Worm (Caenorhabditis elegans) whole organism, L4 larva: ENCODE data around the gene B0244.5.

ENCODE experiments used
- D1046.2 ChIP-seq: fragments of 200-800 bp; sonication (Bioruptor generic); IDR thresholded peaks from 2 replicates; pipeline ENCODE4 v1.3.6; 2022; ENCODE audit warnings: missing genetic modification characterization, missing compliant biosample characterization
- F26F4.8 ChIP-seq: fragments of 200-800 bp; sonication (Bioruptor generic); conservative IDR thresholded peaks from 2 replicates; pipeline ENCODE4 v1.3.6; 2022; ENCODE audit warnings: missing genetic modification characterization, missing compliant biosample characterization
- F49E8.2 ChIP-seq: sonication (generic microtip); optimal IDR thresholded peaks from 2 replicates; lab custom pipeline; 2016; ENCODE audit warnings: missing compliant biosample characterization, mild to moderate bottlenecking, missing genetic modification characterization, borderline replicate concordance
- R02D3.7 ChIP-seq: fragments of 150-350 bp; sonication (generic microtip); optimal IDR thresholded peaks from 3 replicates; lab custom pipeline; 2014; ENCODE audit warnings: missing biosample characterization, missing genetic modification characterization
- T20F7.1 ChIP-seq: fragments of 200-800 bp; sonication (Bioruptor generic); optimal IDR thresholded peaks from 2 replicates; lab custom pipeline; 2018; ENCODE audit warnings: mild to moderate bottlenecking, missing genetic modification characterization, missing compliant biosample characterization
- T26A8.4 ChIP-seq: fragments of 200-800 bp; sonication (Bioruptor generic); IDR thresholded peaks from 2 replicates; pipeline ENCODE4 v1.3.6; 2022; ENCODE audit warnings: missing genetic modification characterization, missing compliant biosample characterization
- Y105C5A.15 ChIP-seq: fragments of 200-800 bp; sonication (Bioruptor generic); IDR thresholded peaks from 2 replicates; pipeline ENCODE4 v1.3.6; 2022; ENCODE audit warnings: missing genetic modification characterization, missing compliant biosample characterization
- Y48G9A.11 ChIP-seq: fragments of 200-800 bp; sonication (Bioruptor generic); IDR thresholded peaks from 2 replicates; pipeline ENCODE4 v1.3.6; 2022; ENCODE audit warnings: missing genetic modification reagents, missing genetic modification characterization, missing compliant biosample characterization
- Y5F2A.4 ChIP-seq: fragments of 200-800 bp; sonication (Bioruptor generic); optimal IDR thresholded peaks from 2 replicates; lab custom pipeline; 2018; ENCODE audit warnings: mild to moderate bottlenecking, missing genetic modification characterization, missing compliant biosample characterization
- Y75B8A.6 ChIP-seq: fragments of 200-800 bp; sonication (Bioruptor generic); IDR thresholded peaks from 2 replicates; pipeline ENCODE4 v1.3.6; 2022; ENCODE audit warnings: missing genetic modification reagents, missing genetic modification characterization, missing compliant biosample characterization
- ZK337.2 ChIP-seq: fragments of 200-800 bp; sonication (Bioruptor generic); IDR thresholded peaks from 2 replicates; pipeline ENCODE4 v1.3.6; 2022; ENCODE audit warnings: missing genetic modification reagents, missing genetic modification characterization, missing compliant biosample characterization
- aha-1 ChIP-seq: fragments of 150-350 bp; peaks from one replicate; lab custom pipeline; 2014; ENCODE audit warnings: missing biosample characterization, missing genetic modification characterization
- ceh-20 ChIP-seq: fragments of 200-800 bp; sonication (Bioruptor generic); IDR thresholded peaks from 2 replicates; pipeline ENCODE4 v1.3.6; 2022; ENCODE audit warnings: missing genetic modification reagents, missing genetic modification characterization, missing compliant biosample characterization
- ceh-28 ChIP-seq: fragments of 150-350 bp; optimal IDR thresholded peaks from 2 replicates; lab custom pipeline; 2014; ENCODE audit warnings: missing biosample characterization, missing genetic modification reagents, missing genetic modification characterization
- ceh-32 ChIP-seq: sonication (generic microtip); optimal IDR thresholded peaks from 2 replicates; lab custom pipeline; 2016; ENCODE audit warnings: mild to moderate bottlenecking, missing genetic modification characterization, missing compliant biosample characterization; ENCODE audit not compliant: poor library complexity
- ceh-44 ChIP-seq: fragments of 200-800 bp; sonication (Bioruptor generic); IDR thresholded peaks from 2 replicates; pipeline ENCODE4 v1.3.6; 2022; ENCODE audit warnings: missing genetic modification reagents, missing genetic modification characterization, missing compliant biosample characterization
- ceh-62 ChIP-seq: sonication (generic microtip); optimal IDR thresholded peaks from 2 replicates; lab custom pipeline; 2017; ENCODE audit warnings: missing biosample characterization, missing genetic modification characterization
- daf-16 ChIP-seq, 3 experiments: sonication (generic microtip); optimal IDR thresholded peaks; 2 replicates each; lab custom pipeline; 2016 to 2017; ENCODE audit warnings: missing genetic modification characterization in 3 of 3, missing genetic modification reagents in 3 of 3, mild to moderate bottlenecking in 2 of 3, missing compliant biosample characterization in 2 of 3, missing biosample characterization in 1 of 3, moderate library complexity in 1 of 3
- daf-19 ChIP-seq: fragments of 200-800 bp; sonication (Bioruptor generic); conservative IDR thresholded peaks from 2 replicates; pipeline ENCODE4 v1.3.6; 2022; ENCODE audit warnings: missing genetic modification characterization, missing compliant biosample characterization
- dmd-6 ChIP-seq: fragments of 200-800 bp; sonication (Bioruptor generic); IDR thresholded peaks from 2 replicates; pipeline ENCODE4 v1.3.6; 2022; ENCODE audit warnings: missing genetic modification reagents, missing genetic modification characterization, missing compliant biosample characterization
- dmd-8 ChIP-seq: fragments of 200-800 bp; sonication (Bioruptor generic); IDR thresholded peaks from 2 replicates; pipeline ENCODE4 v1.3.6; 2022; ENCODE audit warnings: missing genetic modification characterization, missing compliant biosample characterization
- dpl-1 ChIP-seq: fragments of 150-350 bp; optimal IDR thresholded peaks from 2 replicates; lab custom pipeline; 2014; ENCODE audit warnings: missing biosample characterization, missing genetic modification reagents, missing genetic modification characterization
- duxl-1 ChIP-seq: sonication (generic microtip); optimal IDR thresholded peaks from 2 replicates; lab custom pipeline; 2016; ENCODE audit warnings: mild to moderate bottlenecking, missing genetic modification characterization, moderate library complexity, missing compliant biosample characterization; ENCODE audit not compliant: poor library complexity
- egl-43 ChIP-seq: fragments of 200-800 bp; sonication (Bioruptor generic); IDR thresholded peaks from 2 replicates; pipeline ENCODE4 v1.3.6; 2022; ENCODE audit warnings: missing genetic modification reagents, missing genetic modification characterization, missing compliant biosample characterization
- hif-1 ChIP-seq, 2 experiments: sonication (generic microtip); optimal IDR thresholded peaks; 2 replicates each; lab custom pipeline; 2016 to 2017; ENCODE audit warnings: missing compliant biosample characterization in 2 of 2, missing genetic modification characterization in 2 of 2, missing genetic modification reagents in 2 of 2, missing genotype in 2 of 2, mild to moderate bottlenecking in 1 of 2
- hlh-11 ChIP-seq: fragments of 200-800 bp; sonication (Bioruptor generic); optimal IDR thresholded peaks from 2 replicates; lab custom pipeline; 2018; ENCODE audit warnings: mild to moderate bottlenecking, missing genetic modification characterization, missing compliant biosample characterization
- hlh-30 ChIP-seq: sonication (generic microtip); optimal IDR thresholded peaks from 2 replicates; lab custom pipeline; 2017; ENCODE audit warnings: antibody characterized with exemption, mild to moderate bottlenecking, missing genetic modification characterization, missing compliant biosample characterization; ENCODE audit not compliant: insufficient read depth
- lin-29 ChIP-seq: fragments of 200-800 bp; sonication (Bioruptor generic); IDR thresholded peaks from 2 replicates; pipeline ENCODE4 v1.3.6; 2022; ENCODE audit warnings: missing genetic modification reagents, missing genetic modification characterization, missing compliant biosample characterization
- lin-38 ChIP-seq: fragments of 200-800 bp; sonication (Bioruptor generic); IDR thresholded peaks from 2 replicates; pipeline ENCODE4 v1.3.6; 2022; ENCODE audit warnings: missing genetic modification reagents, missing genetic modification characterization, missing compliant biosample characterization
- lir-3 ChIP-seq: sonication (generic microtip); optimal IDR thresholded peaks from 2 replicates; lab custom pipeline; 2016; ENCODE audit warnings: mild to moderate bottlenecking, missing genetic modification characterization, missing compliant biosample characterization
- madf-9 ChIP-seq: fragments of 200-800 bp; sonication (Bioruptor generic); conservative IDR thresholded peaks from 2 replicates; pipeline ENCODE4 v1.3.6; 2022; ENCODE audit warnings: missing genetic modification reagents, missing genetic modification characterization, missing compliant biosample characterization
- mdl-1 ChIP-seq, 2 experiments: fragments of 150-350 bp in 1 of 2; sonication (generic microtip) in 1 of 2; optimal IDR thresholded peaks; 2 replicates each; lab custom pipeline; 2014 to 2017; ENCODE audit warnings: missing biosample characterization in 2 of 2, missing genetic modification characterization in 2 of 2
- mdt-29 ChIP-seq: fragments of 200-800 bp; sonication (Bioruptor generic); IDR thresholded peaks from 2 replicates; pipeline ENCODE4 v1.3.6; 2022; ENCODE audit warnings: missing genetic modification reagents, missing genetic modification characterization, missing compliant biosample characterization
- mes-2 ChIP-seq: sonication (generic microtip); optimal IDR thresholded peaks from 2 replicates; lab custom pipeline; 2016; ENCODE audit warnings: missing genotype, mild to moderate bottlenecking, missing genetic modification characterization, missing compliant biosample characterization; ENCODE audit not compliant: poor library complexity, severe bottlenecking
- nhr-10 ChIP-seq: fragments of 150-350 bp; optimal IDR thresholded peaks from 2 replicates; lab custom pipeline; 2014; ENCODE audit warnings: missing biosample characterization, missing genetic modification characterization
- nhr-11 ChIP-seq: fragments of 150-350 bp; optimal IDR thresholded peaks from 2 replicates; lab custom pipeline; 2014; ENCODE audit warnings: missing biosample characterization, missing genetic modification characterization
- nhr-237 ChIP-seq: sonication (generic microtip); optimal IDR thresholded peaks from 2 replicates; lab custom pipeline; 2017; ENCODE audit warnings: missing biosample characterization, missing genetic modification characterization
- nhr-41 ChIP-seq: fragments of 200-800 bp; sonication (Bioruptor generic); IDR thresholded peaks from 2 replicates; pipeline ENCODE4 v1.3.6; 2022; ENCODE audit warnings: missing genetic modification reagents, missing genetic modification characterization, missing compliant biosample characterization
- nhr-42 ChIP-seq: fragments of 200-800 bp; sonication (Bioruptor generic); IDR thresholded peaks from 2 replicates; pipeline ENCODE4 v1.3.6; 2022; ENCODE audit warnings: missing genetic modification characterization, missing compliant biosample characterization
- nhr-48 ChIP-seq: sonication (generic microtip); optimal IDR thresholded peaks from 2 replicates; lab custom pipeline; 2016; ENCODE audit warnings: mild to moderate bottlenecking, missing genetic modification characterization, missing compliant biosample characterization
- php-3 ChIP-seq: fragments of 200-800 bp; sonication (Bioruptor generic); IDR thresholded peaks from 2 replicates; pipeline ENCODE4 v1.3.6; 2022; ENCODE audit warnings: missing genetic modification reagents, missing genetic modification characterization, missing compliant biosample characterization
- pqm-1 ChIP-seq: sonication (generic microtip); optimal IDR thresholded peaks from 2 replicates; lab custom pipeline; 2017; ENCODE audit warnings: missing biosample characterization, missing genetic modification characterization
- rbr-2 ChIP-seq: sonication (generic microtip); optimal IDR thresholded peaks from 2 replicates; lab custom pipeline; 2016; ENCODE audit warnings: missing genotype, missing genetic modification characterization, missing compliant biosample characterization
- set-16 ChIP-seq: fragments of 200-800 bp; sonication (Bioruptor generic); IDR thresholded peaks from 2 replicates; pipeline ENCODE4 v1.3.6; 2022; ENCODE audit warnings: missing genetic modification reagents, missing genetic modification characterization, missing compliant biosample characterization
- snpc-1.2 ChIP-seq: fragments of 200-800 bp; sonication (Bioruptor generic); IDR thresholded peaks from 2 replicates; pipeline ENCODE4 v1.3.6; 2022; ENCODE audit warnings: missing genetic modification reagents, missing genetic modification characterization, missing compliant biosample characterization
- spr-1 ChIP-seq: sonication (generic microtip); optimal IDR thresholded peaks from 2 replicates; lab custom pipeline; 2016; ENCODE audit warnings: mild to moderate bottlenecking, missing genetic modification characterization, missing compliant biosample characterization
- zag-1 ChIP-seq: fragments of 150-350 bp; optimal IDR thresholded peaks from 2 replicates; lab custom pipeline; 2014; ENCODE audit warnings: missing biosample characterization, missing genetic modification characterization
- zfp-3 ChIP-seq: fragments of 200-800 bp; sonication (Bioruptor generic); conservative IDR thresholded peaks from 2 replicates; pipeline ENCODE4 v1.3.6; 2022; ENCODE audit warnings: missing genetic modification reagents, missing genetic modification characterization, missing compliant biosample characterization
- zip-2 ChIP-seq: fragments of 150-350 bp; optimal IDR thresholded peaks from 2 replicates; lab custom pipeline; 2014; ENCODE audit warnings: missing biosample characterization, missing genetic modification characterization
- ztf-11 ChIP-seq: fragments of 150-350 bp; optimal IDR thresholded peaks from 2 replicates; lab custom pipeline; 2014; ENCODE audit warnings: missing biosample characterization, missing genetic modification characterization
- ztf-7 ChIP-seq: fragments of 150-350 bp; optimal IDR thresholded peaks from 2 replicates; lab custom pipeline; 2014; ENCODE audit warnings: missing biosample characterization, missing genetic modification characterization

B0244.5 gene

DNA sequence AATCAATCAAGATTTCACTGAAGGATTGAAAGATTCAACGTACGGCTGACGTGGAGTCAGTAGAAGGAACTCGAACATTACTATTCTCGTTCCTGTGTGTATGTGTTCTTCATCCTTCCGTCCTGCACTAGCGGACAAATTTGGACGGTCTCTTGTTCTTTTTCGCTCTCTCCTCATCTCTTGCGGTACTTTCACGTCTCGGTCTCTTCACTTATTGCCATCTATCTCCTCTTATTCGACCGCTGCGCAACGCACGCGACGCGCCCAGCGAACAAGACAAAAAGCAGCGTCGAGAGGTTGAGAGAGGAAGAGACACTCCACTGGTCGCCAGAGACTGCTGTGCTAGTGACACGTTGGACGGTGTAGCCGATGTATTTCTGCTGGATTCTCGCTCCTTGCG is 29.2 kb upstream of the B0244.5 start (continued):
- TF ChIP-seq zip-2 (tag; lab: Kevin White, UChicago) (no peak), lir-3 (tag; lab: Kevin White, UChicago) (no peak), Y75B8A.6 (no peak), ztf-11 (tag; lab: Kevin White, UChicago) (no peak), zfp-3 (GFP tag; lab: Robert Waterston, UW) (no peak), daf-16 (GFP tag; optimal IDR thresholded peaks at IDR 0.05; lab: Kevin White, UChicago) (no peak), daf-16 (tag; optimal IDR thresholded peaks at IDR 0.05; lab: Kevin White, UChicago) (peak; percentile 6), mdt-29 (GFP tag; lab: Robert Waterston, UW) (peak; percentile 23; the same call in 1 of the 2 replicates), spr-1 (no peak), pqm-1 (tag; lab: Kevin White, UChicago) (peak; percentile 21), hif-1 (tag; optimal IDR thresholded peaks at IDR 0.05; lab: Kevin White, UChicago) (peak in 1 of 2 experiments; percentile 72), Y105C5A.15 (peak; percentile 38; the same call in 1 of the 2 replicates), nhr-11 (tag; lab: Kevin White, UChicago) (peak; percentile 60), ceh-44 (GFP tag; lab: Robert Waterston, UW) (no peak), dpl-1 (GFP tag; lab: Kevin White, UChicago) (peak; percentile 26), dmd-8 (GFP tag; lab: Robert Waterston, UW) (no peak), nhr-41 (no peak), lin-38 (peak; percentile 49; the same call in 1 of the 2 replicates), ceh-20 (GFP tag; lab: Robert Waterston, UW) (no peak), nhr-48 (peak; percentile 41), lin-29 (GFP tag; lab: Robert Waterston, UW) (no peak), daf-19 (GFP tag; lab: Robert Waterston, UW) (no peak), Y5F2A.4 (GFP tag; lab: Kevin White, UChicago) (peak; percentile 20), D1046.2 (GFP tag; lab: Robert Waterston, UW) (0 out of 2 replicates have a peak, but pooled peaks have one; percentile 12), hlh-30 (tag; lab: Kevin White, UChicago) (peak; percentile 64), dmd-6 (GFP tag; lab: Robert Waterston, UW) (peak; percentile 39), mdl-1 (tag; optimal IDR thresholded peaks at IDR 0.05; lab: Kevin White, UChicago) (peak; percentile 66 to 78), nhr-42 (no peak), egl-43 (GFP tag; lab: Robert Waterston, UW) (peak; percentile 86), F26F4.8 (GFP tag; lab: Robert Waterston, UW) (no peak), snpc-1.2 (GFP tag; lab: Robert Waterston, UW) (peak; percentile 57; the same call in 1 of the 2 replicates), ceh-28 (tag; lab: Kevin White, UChicago) (peak; percentile 9), zag-1 (no peak), Y48G9A.11 (GFP tag; lab: Robert Waterston, UW) (no peak), ceh-32 (tag; lab: Kevin White, UChicago) (no peak), ZK337.2 (GFP tag; lab: Robert Waterston, UW) (no peak), php-3 (GFP tag; lab: Robert Waterston, UW) (peak; percentile 9; the same call in 1 of the 2 replicates), F49E8.2 (tag; lab: Kevin White, UChicago) (no peak), hlh-11 (tag; lab: Kevin White, UChicago) (peak; percentile 80), mes-2 (peak; percentile 74), set-16 (peak; percentile 70), madf-9 (peak; percentile 58), nhr-237 (tag; lab: Kevin White, UChicago) (no peak), ztf-7 (tag; lab: Kevin White, UChicago) (no peak), rbr-2 (peak; percentile 58), duxl-1 (peak; percentile 27), nhr-10 (tag; lab: Kevin White, UChicago) (no peak), T26A8.4 (GFP tag; lab: Robert Waterston, UW) (peak; percentile 69), aha-1 (tag; lab: Kevin White, UChicago) (peak; percentile 98), R02D3.7 (no peak), ceh-62 (tag; lab: Kevin White, UChicago) (no peak), T20F7.1 (GFP tag; lab: Kevin White, UChicago) (no peak)
